Fruit fly (Drosophila melanogaster): ENCODE data around the gene CG9586.

dm6 chr2L:9187524-9187923 lies 21.2 kb upstream of the CG9586 start:
- TF ChIP-seq CTCF (optimal IDR thresholded peaks at IDR 0.05) = no peak
- TF ChIP-seq CG8478 (optimal IDR thresholded peaks at IDR 0.05) = no peak

Data from S2 (cell line).